Worm (Caenorhabditis elegans) whole organism, L1 larva: Measurements from ENCODE around the gene R10E9.4.
A peak's percentile ranks its signal among the peaks of the same experiment; 100 is the strongest.

ENCODE experiments used
- C04F5.9 ChIP-seq: sonication (generic microtip); optimal IDR thresholded peaks from 2 replicates; lab custom pipeline; 2016; ENCODE audit warnings: missing genetic modification characterization, missing compliant biosample characterization
- C34B4.2 ChIP-seq: sonication (generic microtip); optimal IDR thresholded peaks from 2 replicates; lab custom pipeline; 2017; ENCODE audit warnings: mild to moderate bottlenecking, missing genetic modification characterization, missing compliant biosample characterization
- aha-1 ChIP-seq: fragments of 150-350 bp; optimal IDR thresholded peaks from 2 replicates; lab custom pipeline; 2014; ENCODE audit warnings: missing biosample characterization, missing genetic modification characterization
- ama-1 ChIP-seq: fragments of 150-350 bp; optimal IDR thresholded peaks from 2 replicates; lab custom pipeline; 2014
- ceh-8 ChIP-seq: fragments of 200-800 bp; sonication (Bioruptor generic); optimal IDR thresholded peaks from 2 replicates; lab custom pipeline; 2018; ENCODE audit warnings: mild to moderate bottlenecking, missing genetic modification characterization, moderate library complexity, missing compliant biosample characterization
- ceh-82 ChIP-seq, 3 experiments: fragments of 150-350 bp in 1 of 3; sonication (generic microtip) in 2 of 3; optimal IDR thresholded peaks; 2 replicates each; lab custom pipeline; 2014 to 2017; ENCODE audit warnings: missing biosample characterization in 3 of 3, missing genetic modification characterization in 3 of 3
- ceh-88 ChIP-seq: fragments of 200-800 bp; sonication (Bioruptor generic); IDR thresholded peaks from 2 replicates; pipeline ENCODE4 v1.3.6; 2022; ENCODE audit warnings: missing genetic modification characterization, missing compliant biosample characterization
- ceh-90 ChIP-seq: sonication (generic microtip); optimal IDR thresholded peaks from 2 replicates; lab custom pipeline; 2016; ENCODE audit warnings: missing genetic modification characterization, missing compliant biosample characterization
- ces-1 ChIP-seq: fragments of 150-350 bp; optimal IDR thresholded peaks from 2 replicates; lab custom pipeline; 2014; ENCODE audit warnings: missing biosample characterization, missing genetic modification reagents, missing genetic modification characterization
- dsc-1 ChIP-seq: sonication (generic microtip); optimal IDR thresholded peaks from 2 replicates; lab custom pipeline; 2016; ENCODE audit warnings: mild to moderate bottlenecking, missing genetic modification characterization, missing compliant biosample characterization
- efl-1 ChIP-seq, 4 experiments: fragments of 150-350 bp; optimal IDR thresholded peaks in 3 of 4; peaks in 1 of 4; 1 replicate in 1 of 4; 2 replicates in 3 of 4; lab custom pipeline; 2014; ENCODE audit warnings: missing biosample characterization in 2 of 4, missing genetic modification characterization in 2 of 4, missing genetic modification reagents in 2 of 4
- egl-27 ChIP-seq, 2 experiments: fragments of 150-350 bp in 1 of 2; sonication (generic microtip); optimal IDR thresholded peaks; 3 replicates each; lab custom pipeline; 2017 to 2018; ENCODE audit warnings: missing biosample characterization in 2 of 2, missing genetic modification characterization in 2 of 2, missing genetic modification reagents in 2 of 2
- elt-2 ChIP-seq: sonication (generic microtip); optimal IDR thresholded peaks from 2 replicates; lab custom pipeline; 2016; ENCODE audit warnings: missing genetic modification characterization, mild to moderate bottlenecking, inconsistent platforms, missing compliant biosample characterization, missing genetic modification reagents
- fkh-10 ChIP-seq: sonication (generic microtip); optimal IDR thresholded peaks from 2 replicates; lab custom pipeline; 2017; ENCODE audit warnings: missing biosample characterization, missing genetic modification reagents, missing genetic modification characterization
- fos-1 ChIP-seq: fragments of 150-350 bp; optimal IDR thresholded peaks from 2 replicates; lab custom pipeline; 2014; ENCODE audit warnings: missing biosample characterization, missing genetic modification characterization
- hlh-4 ChIP-seq: sonication (generic microtip); optimal IDR thresholded peaks from 2 replicates; lab custom pipeline; 2016; ENCODE audit warnings: mild to moderate bottlenecking, missing genetic modification characterization, missing compliant biosample characterization
- lin-14 ChIP-seq: fragments of 200-800 bp; sonication (Bioruptor generic); optimal IDR thresholded peaks from 2 replicates; lab custom pipeline; 2018; ENCODE audit warnings: mild to moderate bottlenecking, missing genetic modification characterization, moderate library complexity, missing compliant biosample characterization
- lin-15B ChIP-seq: fragments of 150-350 bp; sonication (generic microtip); optimal IDR thresholded peaks from 3 replicates; lab custom pipeline; 2014; ENCODE audit warnings: missing biosample characterization, missing genetic modification characterization
- lin-35 ChIP-seq, 2 experiments: fragments of 150-350 bp; optimal IDR thresholded peaks; 2 replicates each; lab custom pipeline; 2014; ENCODE audit warnings: missing biosample characterization in 2 of 2, missing genetic modification characterization in 2 of 2, missing genetic modification reagents in 2 of 2
- mdl-1 ChIP-seq, 2 experiments: fragments of 150-350 bp; optimal IDR thresholded peaks; 2 replicates each; lab custom pipeline; 2014 to 2017; ENCODE audit warnings: missing biosample characterization in 2 of 2, missing genetic modification characterization in 2 of 2, inconsistent platforms in 1 of 2
- mep-1 ChIP-seq: fragments of 150-350 bp; optimal IDR thresholded peaks from 2 replicates; lab custom pipeline; 2014; ENCODE audit warnings: missing biosample characterization, missing genetic modification characterization
- nhr-11 ChIP-seq: fragments of 150-350 bp; optimal IDR thresholded peaks from 2 replicates; lab custom pipeline; 2014; ENCODE audit warnings: missing biosample characterization, missing genetic modification characterization
- nhr-12 ChIP-seq: sonication (generic microtip); optimal IDR thresholded peaks from 2 replicates; lab custom pipeline; 2017; ENCODE audit warnings: missing biosample characterization, missing genetic modification characterization
- nhr-20 ChIP-seq: sonication (generic microtip); optimal IDR thresholded peaks from 2 replicates; lab custom pipeline; 2016; ENCODE audit warnings: mild to moderate bottlenecking, missing genetic modification characterization, missing compliant biosample characterization
- nhr-28 ChIP-seq: fragments of 150-350 bp; optimal IDR thresholded peaks from 2 replicates; lab custom pipeline; 2014; ENCODE audit warnings: missing biosample characterization, missing genetic modification characterization
- nhr-85 ChIP-seq: sonication (generic microtip); peaks from one replicate; lab custom pipeline; 2016; ENCODE audit warnings: missing genetic modification characterization, inconsistent platforms, missing compliant biosample characterization
- nhr-90 ChIP-seq: sonication (generic microtip); optimal IDR thresholded peaks from 2 replicates; lab custom pipeline; 2016; ENCODE audit warnings: mild to moderate bottlenecking, missing genetic modification characterization, missing compliant biosample characterization; ENCODE audit not compliant: poor library complexity
- pax-3 ChIP-seq: fragments of 200-800 bp; sonication (Bioruptor generic); optimal IDR thresholded peaks from 2 replicates; lab custom pipeline; 2018; ENCODE audit warnings: mild to moderate bottlenecking, missing genetic modification characterization, moderate library complexity, missing compliant biosample characterization
- rnt-1 ChIP-seq: sonication (generic microtip); optimal IDR thresholded peaks from 2 replicates; lab custom pipeline; 2016; ENCODE audit warnings: mild to moderate bottlenecking, missing genetic modification characterization, moderate library complexity, missing compliant biosample characterization
- sox-4 ChIP-seq: sonication (generic microtip); optimal IDR thresholded peaks from 2 replicates; lab custom pipeline; 2016; ENCODE audit warnings: missing genetic modification characterization, missing compliant biosample characterization
- unc-30 ChIP-seq: sonication (generic microtip); optimal IDR thresholded peaks from 2 replicates; lab custom pipeline; 2017; ENCODE audit warnings: missing biosample characterization, missing genetic modification characterization
- unc-62 ChIP-seq: fragments of 150-350 bp; optimal IDR thresholded peaks from 2 replicates; lab custom pipeline; 2014; ENCODE audit warnings: missing biosample characterization, missing genetic modification reagents, missing genetic modification characterization
- zip-4 ChIP-seq: fragments of 200-800 bp; sonication (Bioruptor generic); optimal IDR thresholded peaks from 2 replicates; lab custom pipeline; 2018; ENCODE audit warnings: mild to moderate bottlenecking, missing genetic modification characterization, moderate library complexity, missing compliant biosample characterization
- ztf-11 ChIP-seq, 2 experiments: sonication (generic microtip); optimal IDR thresholded peaks; 2 replicates each; lab custom pipeline; 2016 to 2017; ENCODE audit warnings: missing genetic modification characterization in 2 of 2, missing biosample characterization in 1 of 2, missing compliant biosample characterization in 1 of 2
- ztf-4 ChIP-seq: fragments of 150-350 bp; optimal IDR thresholded peaks from 2 replicates; lab custom pipeline; 2014; ENCODE audit warnings: missing biosample characterization, missing genetic modification characterization

Gene R10E9.4

ce11 chrIII:3970395-3970794 is 2.2 kb downstream of the R10E9.4 start:
- no peak for TF ChIP-seq nhr-90
- no peak for TF ChIP-seq C04F5.9 (tag; lab: Kevin White, UChicago)
- no peak for TF ChIP-seq ceh-90 (tag; lab: Kevin White, UChicago)
- peak; percentile 26 for TF ChIP-seq ceh-8 (GFP tag; lab: Kevin White, UChicago)
- TF ChIP-seq fkh-10 (GFP tag; lab: Kevin White, UChicago) = peak; percentile 40
- TF ChIP-seq lin-14 (GFP tag; lab: Kevin White, UChicago) = peak; percentile 50
- no peak for TF ChIP-seq fos-1 (tag; lab: Kevin White, UChicago)
- TF ChIP-seq ces-1 (GFP tag; lab: Kevin White, UChicago) = peak; percentile 3

- TF ChIP-seq egl-27 (tag; optimal IDR thresholded peaks at IDR 0.05; lab: Kevin White, UChicago) (no peak), lin-14 (GFP tag; lab: Kevin White, UChicago) (peak; percentile 45), efl-1 (optimal IDR thresholded peaks at IDR 0.05; lab: Kevin White, UChicago) (no peak), efl-1 (GFP tag; optimal IDR thresholded peaks at IDR 0.05 in 1 of 2; lab: Kevin White, UChicago) (peak in 1 of 2 experiments; percentile 61)
Observed at ce11 chrIII:3969133-3969532, 3.5 kb downstream of the R10E9.4 start.

DNA sequence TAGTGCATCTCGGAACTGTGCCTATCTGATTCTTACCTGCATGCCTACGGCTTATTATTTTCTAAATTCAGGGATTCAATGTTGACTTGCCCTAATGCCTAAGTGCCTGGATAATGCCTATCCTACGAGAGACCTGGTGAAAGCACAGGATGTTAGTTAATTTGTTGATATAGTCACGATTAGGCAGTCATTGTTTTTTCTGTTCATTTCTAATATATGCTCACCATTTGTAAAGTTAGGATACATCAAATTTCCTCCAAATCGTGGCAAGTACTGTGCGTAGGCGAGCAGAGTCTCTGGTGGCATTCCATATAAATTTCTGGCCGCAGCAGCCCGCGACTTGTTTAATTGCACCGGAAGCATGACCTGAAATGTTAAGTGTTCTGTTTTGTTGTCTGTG is 6.4 kb downstream of the R10E9.4 start:
- TF ChIP-seq C34B4.2 (no peak), ceh-90 (tag; lab: Kevin White, UChicago) (no peak), nhr-11 (no peak), ama-1 (lab: Kevin White, UChicago) (no peak), efl-1 (optimal IDR thresholded peaks at IDR 0.05; lab: Kevin White, UChicago) (no peak), efl-1 (GFP tag; optimal IDR thresholded peaks at IDR 0.05 in 1 of 2; lab: Kevin White, UChicago) (no peak), sox-4 (tag; lab: Kevin White, UChicago) (no peak), ces-1 (GFP tag; lab: Kevin White, UChicago) (no peak), hlh-4 (tag; lab: Kevin White, UChicago) (no peak), unc-62 (GFP tag; lab: Kevin White, UChicago) (no peak), dsc-1 (tag; lab: Kevin White, UChicago) (no peak), ceh-82 (tag; optimal IDR thresholded peaks at IDR 0.05; lab: Kevin White, UChicago) (no peak), ztf-11 (tag; optimal IDR thresholded peaks at IDR 0.05; lab: Kevin White, UChicago) (no peak), mep-1 (tag; lab: Kevin White, UChicago) (no peak), nhr-12 (tag; lab: Kevin White, UChicago) (no peak), lin-15B (tag; lab: Kevin White, UChicago) (no peak)

DNA sequence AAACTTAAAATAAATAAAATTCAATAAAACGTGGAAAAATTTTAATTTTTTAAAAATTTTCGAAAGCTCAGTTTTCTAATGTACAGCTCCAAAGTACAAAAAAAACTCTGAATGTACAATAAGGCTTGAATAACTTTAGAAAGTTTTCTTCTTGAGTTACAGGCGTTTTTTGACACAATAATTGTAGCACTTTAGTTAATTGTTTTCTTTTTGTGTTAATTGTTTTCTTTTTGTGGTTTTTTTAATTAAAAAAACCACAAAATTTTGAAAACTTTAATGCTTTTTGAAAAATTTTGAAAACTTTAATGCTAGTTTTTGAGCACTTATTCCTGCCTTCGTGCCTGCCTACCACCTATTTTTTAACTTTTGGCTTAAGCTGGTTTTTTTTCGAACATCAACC is 8.3 kb downstream of the R10E9.4 start, which contains the start of gene R10E9.2:
R10E9.2 (minus strand) TSS at position 101 of the 400 bp plus-strand sequence.
- TF ChIP-seq ceh-88 (GFP tag; lab: Robert Waterston, UW) (no peak), nhr-85 (tag; lab: Kevin White, UChicago) (peak; percentile 36)

ce11 chrIII:3959987-3960386 is 12.6 kb downstream of the R10E9.4 start, which contains the start of gene R10E9.3:
TSS of gene R10E9.3 (plus strand) at chrIII:3960221.
- TF ChIP-seq ceh-90 (tag; lab: Kevin White, UChicago) = no peak
- TF ChIP-seq ztf-4 (tag; lab: Kevin White, UChicago) = no peak
- TF ChIP-seq zip-4 (GFP tag; lab: Kevin White, UChicago) = no peak
- no peak for TF ChIP-seq nhr-28 (tag; lab: Kevin White, UChicago)
- TF ChIP-seq lin-35 (GFP tag; optimal IDR thresholded peaks at IDR 0.05; lab: Kevin White, UChicago) = peak in 1 of 2 experiments; percentile 40
- no peak for TF ChIP-seq efl-1 (optimal IDR thresholded peaks at IDR 0.05; lab: Kevin White, UChicago)
- TF ChIP-seq efl-1 (GFP tag; optimal IDR thresholded peaks at IDR 0.05 in 1 of 2; lab: Kevin White, UChicago) = peak in 1 of 2 experiments; percentile 83
- TF ChIP-seq nhr-20 (tag; lab: Kevin White, UChicago) = peak; percentile 32
- no peak for TF ChIP-seq pax-3 (tag; lab: Kevin White, UChicago)
- TF ChIP-seq ztf-11 (tag; optimal IDR thresholded peaks at IDR 0.05; lab: Kevin White, UChicago) = no peak
- TF ChIP-seq mdl-1 (tag; optimal IDR thresholded peaks at IDR 0.05; lab: Kevin White, UChicago) = peak in 1 of 2 experiments; percentile 5
- no peak for TF ChIP-seq rnt-1
- no peak for TF ChIP-seq unc-30 (tag; lab: Kevin White, UChicago)
- TF ChIP-seq elt-2 = peak; percentile 10
- TF ChIP-seq lin-14 (GFP tag; lab: Kevin White, UChicago) = no peak
- TF ChIP-seq aha-1 = no peak
